Worm (Caenorhabditis elegans) whole organism, midembryonic: Measurements from ENCODE around the gene ZK1098.11.

Source experiments
- T22C8.4 ChIP-seq: fragments of 200-800 bp; sonication (Bioruptor generic); IDR thresholded peaks from 2 replicates; pipeline ENCODE4 v1.3.6; 2022; ENCODE audit warnings: missing genetic modification characterization, missing compliant biosample characterization
- klf-2 ChIP-seq: fragments of 200-800 bp; sonication (Bioruptor generic); conservative IDR thresholded peaks from 2 replicates; pipeline ENCODE4 v1.3.6; 2022; ENCODE audit warnings: missing genetic modification reagents, missing genetic modification characterization, missing compliant biosample characterization
- ref-1 ChIP-seq: fragments of 200-800 bp; sonication (Bioruptor generic); conservative IDR thresholded peaks from 2 replicates; pipeline ENCODE4 v1.3.6; 2022; ENCODE audit warnings: missing genetic modification reagents, missing genetic modification characterization, missing compliant biosample characterization

ce11 chrIII:9544820-9545219, 11.6 kb upstream of the ZK1098.11 start, which contains the start of gene ZK1098.12:
- no peak for TF ChIP-seq T22C8.4 (GFP tag; lab: Robert Waterston, UW)
- TF ChIP-seq ref-1: no peak
- no peak for TF ChIP-seq klf-2
